Worm (Caenorhabditis elegans) whole organism, young adult: ENCODE results near the gene ckc-1.

Experiments used
- Y79H2A.3 ChIP-seq: fragments of 200-800 bp; sonication (Bioruptor generic); conservative IDR thresholded peaks from 2 replicates; pipeline ENCODE4 v1.3.6; 2022; ENCODE audit warnings: missing genetic modification reagents, missing genetic modification characterization, missing compliant biosample characterization
- atf-7 ChIP-seq: sonication (generic microtip); optimal IDR thresholded peaks from 2 replicates; lab custom pipeline; 2017; ENCODE audit warnings: mild to moderate bottlenecking, missing genetic modification characterization, missing compliant biosample characterization
- lsy-27 ChIP-seq: sonication (generic microtip); optimal IDR thresholded peaks from 2 replicates; lab custom pipeline; 2017; ENCODE audit warnings: missing genetic modification characterization, mild to moderate bottlenecking, missing compliant biosample characterization, antibody characterized with exemption, missing genotype, borderline replicate concordance; ENCODE audit not compliant: insufficient read depth
- madf-3 ChIP-seq: fragments of 200-800 bp; sonication (Bioruptor generic); IDR thresholded peaks from 2 replicates; pipeline ENCODE4 v1.3.6; 2022; ENCODE audit warnings: missing genetic modification reagents, missing genetic modification characterization, missing compliant biosample characterization
- unc-62 ChIP-seq: fragments of 150-350 bp; optimal IDR thresholded peaks from 2 replicates; lab custom pipeline; 2014; ENCODE audit warnings: missing biosample characterization, missing genetic modification reagents, missing genetic modification characterization

DNA sequence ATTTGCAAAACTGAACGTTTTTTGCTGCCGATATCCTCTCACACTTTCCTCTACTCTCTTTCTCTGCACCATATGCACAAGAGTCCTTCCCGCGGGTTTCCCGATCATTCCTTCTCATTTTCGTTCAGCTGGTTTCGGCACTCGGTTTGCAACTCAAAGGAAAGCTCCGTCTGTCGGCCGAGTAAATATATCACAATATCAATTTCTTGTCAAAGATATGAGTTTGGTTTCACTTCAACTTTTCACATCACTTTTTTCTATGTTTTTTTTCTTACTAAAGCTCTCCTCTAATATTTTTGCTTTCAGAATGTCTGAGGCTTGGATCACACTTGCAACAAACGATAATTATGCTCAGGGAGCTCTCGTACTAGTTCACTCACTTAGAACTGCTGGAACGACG, 39.1 kb upstream of the ckc-1 start, which contains the start of gene gyg-1:
- TF ChIP-seq unc-62 (GFP tag; lab: Kevin White, UChicago) (no peak), Y79H2A.3 (GFP tag; lab: Robert Waterston, UW) (no peak), atf-7 (no peak), lsy-27 (no peak), madf-3 (GFP tag; lab: Robert Waterston, UW) (no peak)
